Fruit fly (Drosophila melanogaster): ENCODE data around the gene CG31909.
A peak's percentile ranks its signal among the peaks of the same experiment; 100 is the strongest.

Gene CG31909

dm6 chr2L:7219650-7220267 lies 37.6 kb upstream of the CG31909 start, which contains the start of gene CG13784 (continued):
- TF ChIP-seq GATAe (GFP tag; conservative IDR thresholded peaks at IDR 0.05): no peak
- TF ChIP-seq Mes4 (GFP tag; optimal IDR thresholded peaks at IDR 0.05): peak; percentile 42
- peak; percentile 55 for TF ChIP-seq CG2712 (tag; optimal IDR thresholded peaks at IDR 0.05)
- no peak for TF ChIP-seq CG4854 (GFP tag; optimal IDR thresholded peaks at IDR 0.05)
- no peak for TF ChIP-seq CG8478 (optimal IDR thresholded peaks at IDR 0.05)
- TF ChIP-seq gt (GFP tag; IDR thresholded peaks at IDR 0.05): no peak
- TF ChIP-seq CG3995 (GFP tag; optimal IDR thresholded peaks at IDR 0.05): peak; percentile 15
- TF ChIP-seq D (optimal IDR thresholded peaks at IDR 0.05): no peak
- TF ChIP-seq D (GFP tag; optimal IDR thresholded peaks at IDR 0.05): no peak
- no peak for TF ChIP-seq ems (GFP tag; optimal IDR thresholded peaks at IDR 0.05)
- TF ChIP-seq CG15479 (GFP tag; optimal IDR thresholded peaks at IDR 0.05): no peak
- no peak for TF ChIP-seq CG3065 (GFP tag; optimal IDR thresholded peaks at IDR 0.05)
- TF ChIP-seq tgo (GFP tag; IDR thresholded peaks at IDR 0.05): no peak
- peak; percentile 34 for TF ChIP-seq scrt (GFP tag; optimal IDR thresholded peaks at IDR 0.05)
- no peak for TF ChIP-seq Doc2 (GFP tag; IDR thresholded peaks at IDR 0.05)
- TF ChIP-seq CG15011 (GFP tag; optimal IDR thresholded peaks at IDR 0.05): no peak
- peak; percentile 35 for TF ChIP-seq CG2202 (tag; optimal IDR thresholded peaks at IDR 0.05)
- TF ChIP-seq Dip3 (GFP tag; optimal IDR thresholded peaks at IDR 0.05): no peak
- TF ChIP-seq Sox100B (GFP tag; optimal IDR thresholded peaks at IDR 0.05): no peak
- 0 out of 2 replicates have a peak, but pooled peaks have one; percentile 5 for TF ChIP-seq CG11696 (GFP tag; IDR thresholded peaks at IDR 0.05)
- peak; percentile 10 for TF ChIP-seq CG11398 (GFP tag; optimal IDR thresholded peaks at IDR 0.05)
- TF ChIP-seq D19A (tag; optimal IDR thresholded peaks at IDR 0.05): peak; percentile 44
- no peak for TF ChIP-seq CG9609 (GFP tag; optimal IDR thresholded peaks at IDR 0.05)
- TF ChIP-seq ewg (GFP tag; optimal IDR thresholded peaks at IDR 0.05): no peak
- peak; percentile 49 for TF ChIP-seq gro (GFP tag; optimal IDR thresholded peaks at IDR 0.05)
- peak; percentile 91 for TF ChIP-seq row (GFP tag; IDR thresholded peaks at IDR 0.05)
- TF ChIP-seq CG11085 (GFP tag; IDR thresholded peaks at IDR 0.05): no peak
- no peak for TF ChIP-seq schlank (tag; optimal IDR thresholded peaks at IDR 0.05)
- peak; percentile 45 for TF ChIP-seq CrebB (tag; optimal IDR thresholded peaks at IDR 0.05)
- peak; percentile 74 for TF ChIP-seq CG13287 (GFP tag; IDR thresholded peaks at IDR 0.05; ENCODE audit: partially characterized antibody)
- no peak for TF ChIP-seq Spps (tag; optimal IDR thresholded peaks at IDR 0.05)
- peak; percentile 48 for TF ChIP-seq mirr (GFP tag; optimal IDR thresholded peaks at IDR 0.05)
- no peak for TF ChIP-seq Hmx (GFP tag; optimal IDR thresholded peaks at IDR 0.05)
- peak; percentile 34; the same call in 1 of the 2 replicates for TF ChIP-seq CG3847 (GFP tag; IDR thresholded peaks at IDR 0.05)
- TF ChIP-seq CG10543 (GFP tag; optimal IDR thresholded peaks at IDR 0.05): peak; percentile 59
- TF ChIP-seq CG9817 (tag; optimal IDR thresholded peaks at IDR 0.05): no peak
- no peak for TF ChIP-seq slou (GFP tag; optimal IDR thresholded peaks at IDR 0.05)
- no peak for TF ChIP-seq Chrac-16 (GFP tag; optimal IDR thresholded peaks at IDR 0.05)
- TF ChIP-seq CG5245 (GFP tag; optimal IDR thresholded peaks at IDR 0.05): no peak
- no peak for TF ChIP-seq Hr39 (optimal IDR thresholded peaks at IDR 0.05)
- no peak for TF ChIP-seq CG1832 (GFP tag; optimal IDR thresholded peaks at IDR 0.05)
- no peak for TF ChIP-seq CG10147 (GFP tag; optimal IDR thresholded peaks at IDR 0.05)
- peak; percentile 42 for TF ChIP-seq slbo (GFP tag; IDR thresholded peaks at IDR 0.05)
- TF ChIP-seq ranshi (GFP tag; IDR thresholded peaks at IDR 0.05): no peak
- TF ChIP-seq Awh (GFP tag; IDR thresholded peaks at IDR 0.05): no peak
- peak; percentile 94 for TF ChIP-seq Ets65A (GFP tag)
- peak; percentile 65 for TF ChIP-seq Hmr (GFP tag; optimal IDR thresholded peaks at IDR 0.05)
- TF ChIP-seq CG7987 (GFP tag; optimal IDR thresholded peaks at IDR 0.05): peak; percentile 41
- TF ChIP-seq pros (GFP tag; optimal IDR thresholded peaks at IDR 0.05): no peak
- no peak for TF ChIP-seq CG9727 (GFP tag; optimal IDR thresholded peaks at IDR 0.05)
- no peak for TF ChIP-seq Lim3 (GFP tag; IDR thresholded peaks at IDR 0.05)
- peak; percentile 4 for TF ChIP-seq dmrt99B (tag; optimal IDR thresholded peaks at IDR 0.05)
